Fruit fly (Drosophila melanogaster) whole organism, embryonic: ENCODE data around the gene unc-13.
A peak's percentile ranks its signal among the peaks of the same experiment; 100 is the strongest.

Source experiments
- Atf3 ChIP-seq: fragments of 200-800 bp; sonication (Bioruptor generic); optimal IDR thresholded peaks from 3 replicates; lab custom pipeline; 2016; ENCODE audit warnings: missing biosample characterization, missing genetic modification characterization
- Bgb ChIP-seq: fragments of 200-800 bp; sonication (Bioruptor generic); IDR thresholded peaks from 2 replicates; pipeline ENCODE4 v1.3.6; 2022; ENCODE audit warnings: missing biosample characterization, missing genetic modification characterization; ENCODE audit not compliant: partially characterized antibody
- Blimp-1 ChIP-seq: fragments of 200-800 bp; sonication (Bioruptor generic); optimal IDR thresholded peaks from 3 replicates; lab custom pipeline; 2018; ENCODE audit warnings: missing biosample characterization, missing genetic modification characterization, mild to moderate bottlenecking, moderate library complexity, missing genetic modification reagents
- C15 ChIP-seq: fragments of 200-800 bp; sonication (Bioruptor generic); IDR thresholded peaks from 3 replicates; pipeline ENCODE4 v1.3.6; 2022; ENCODE audit warnings: missing biosample characterization, missing genetic modification characterization
- CG10147 ChIP-seq: fragments of 200-800 bp; sonication (Bioruptor generic); optimal IDR thresholded peaks from 2 replicates; lab custom pipeline; 2019; ENCODE audit warnings: missing biosample characterization, mild to moderate bottlenecking, missing genetic modification characterization, moderate library complexity
- CG10462 ChIP-seq: fragments of 200-800 bp; sonication (Bioruptor generic); optimal IDR thresholded peaks from 2 replicates; lab custom pipeline; 2016; ENCODE audit warnings: missing biosample characterization, missing genetic modification characterization
- CG10565 ChIP-seq: fragments of 200-800 bp; sonication (Bioruptor generic); optimal IDR thresholded peaks from 3 replicates; lab custom pipeline; 2016; ENCODE audit warnings: missing biosample characterization, mild to moderate bottlenecking, missing genetic modification characterization
- CG11093 ChIP-seq: fragments of 200-800 bp; sonication (Bioruptor generic); IDR thresholded peaks from 3 replicates; pipeline ENCODE4 v1.3.6; 2022; ENCODE audit warnings: missing biosample characterization, missing genetic modification characterization
- CG13894 ChIP-seq: fragments of 200-800 bp; sonication (Bioruptor generic); optimal IDR thresholded peaks from 3 replicates; lab custom pipeline; 2018; ENCODE audit warnings: missing biosample characterization, mild to moderate bottlenecking, missing genetic modification characterization, moderate library complexity
- CG15011 ChIP-seq: fragments of 200-800 bp; sonication (Bioruptor generic); optimal IDR thresholded peaks from 3 replicates; lab custom pipeline; 2018; ENCODE audit warnings: missing biosample characterization, mild to moderate bottlenecking, missing genetic modification characterization
- CG17361 ChIP-seq: fragments of 200-800 bp; sonication (Bioruptor generic); IDR thresholded peaks from 3 replicates; pipeline ENCODE4 v1.3.6; 2022; ENCODE audit warnings: missing biosample characterization, missing genetic modification characterization
- CG2678 ChIP-seq: fragments of 200-800 bp; sonication (Bioruptor generic); optimal IDR thresholded peaks from 3 replicates; lab custom pipeline; 2019; ENCODE audit warnings: missing biosample characterization, mild to moderate bottlenecking, missing genetic modification characterization, moderate library complexity
- CG33557 ChIP-seq: fragments of 200-800 bp; sonication (Bioruptor generic); optimal IDR thresholded peaks from 2 replicates; lab custom pipeline; 2019; ENCODE audit warnings: missing biosample characterization, mild to moderate bottlenecking, missing genetic modification characterization, moderate library complexity
- CG3838 ChIP-seq: fragments of 200-800 bp; sonication (Bioruptor generic); optimal IDR thresholded peaks from 3 replicates; lab custom pipeline; 2016; ENCODE audit warnings: missing biosample characterization, missing genetic modification characterization
- CG42726 ChIP-seq: fragments of 200-800 bp; sonication (Bioruptor generic); IDR thresholded peaks from 2 replicates; pipeline ENCODE4 v1.3.6; 2022; ENCODE audit warnings: missing biosample characterization, missing genetic modification characterization; ENCODE audit not compliant: partially characterized antibody
- CG4360 ChIP-seq: fragments of 200-800 bp; sonication (Bioruptor generic); IDR thresholded peaks from 2 replicates; pipeline ENCODE4 v1.3.6; 2022; ENCODE audit warnings: missing biosample characterization, missing genetic modification characterization
- CG4617 ChIP-seq: fragments of 200-800 bp; sonication (Bioruptor generic); optimal IDR thresholded peaks from 3 replicates; lab custom pipeline; 2016; ENCODE audit warnings: missing biosample characterization, missing genetic modification characterization, borderline replicate concordance
- CG8290 ChIP-seq, 3 experiments: fragments of 200-800 bp; sonication (Bioruptor generic); optimal IDR thresholded peaks; 2 replicates each; lab custom pipeline; 2016 to 2019; ENCODE audit warnings: missing biosample characterization in 3 of 3, missing genetic modification characterization in 3 of 3, mild to moderate bottlenecking in 2 of 3, moderate library complexity in 1 of 3
- CG8924 ChIP-seq: fragments of 200-800 bp; optimal IDR thresholded peaks from 3 replicates; lab custom pipeline; 2019; ENCODE audit warnings: missing biosample characterization, mild to moderate bottlenecking, missing genetic modification characterization, moderate library complexity
- CG9437 ChIP-seq: fragments of 200-800 bp; sonication (Bioruptor generic); optimal IDR thresholded peaks from 2 replicates; lab custom pipeline; 2018; ENCODE audit warnings: missing biosample characterization, mild to moderate bottlenecking, missing genetic modification characterization
- Deaf1 ChIP-seq: fragments of 200-800 bp; optimal IDR thresholded peaks from 3 replicates; lab custom pipeline; 2019; ENCODE audit warnings: missing biosample characterization, mild to moderate bottlenecking, missing genetic modification characterization, moderate library complexity
- Dfd ChIP-seq, 2 experiments: fragments of >200 bp; optimal IDR thresholded peaks; 2 replicates each; lab custom pipeline; 2017; ENCODE audit warnings: missing biosample characterization in 2 of 2, missing genetic modification characterization in 2 of 2
- GATAe ChIP-seq: fragments of 200-800 bp; sonication (Bioruptor generic); conservative IDR thresholded peaks from 2 replicates; pipeline ENCODE4 v1.3.6; 2022; ENCODE audit warnings: missing biosample characterization, missing genetic modification characterization
- Gsc ChIP-seq: fragments of 200-800 bp; sonication (Bioruptor generic); IDR thresholded peaks from 2 replicates; pipeline ENCODE4 v1.3.6; 2022; ENCODE audit warnings: missing biosample characterization, missing genetic modification characterization
- H15 ChIP-seq: fragments of 200-800 bp; sonication (Bioruptor generic); IDR thresholded peaks from 3 replicates; pipeline ENCODE4 v1.3.6; 2022; ENCODE audit warnings: missing biosample characterization, missing genetic modification characterization
- HmgD ChIP-seq: fragments of 200-800 bp; sonication (Bioruptor generic); optimal IDR thresholded peaks from 3 replicates; lab custom pipeline; 2016; ENCODE audit warnings: missing biosample characterization, missing genetic modification characterization
- NC2α ChIP-seq: fragments of 200-800 bp; sonication (Bioruptor generic); optimal IDR thresholded peaks from 2 replicates; lab custom pipeline; 2016; ENCODE audit warnings: missing biosample characterization, missing genetic modification characterization
- Opbp ChIP-seq: fragments of 200-800 bp; sonication (Bioruptor generic); IDR thresholded peaks from 3 replicates; pipeline ENCODE4 v1.3.6; 2022; ENCODE audit warnings: missing biosample characterization, missing genetic modification characterization; ENCODE audit not compliant: partially characterized antibody
- Optix ChIP-seq: fragments of 200-800 bp; sonication (Bioruptor generic); IDR thresholded peaks from 3 replicates; pipeline ENCODE4 v1.3.6; 2022; ENCODE audit warnings: missing biosample characterization, missing genetic modification characterization
- Sry-δ ChIP-seq: fragments of 200-800 bp; sonication (Bioruptor generic); optimal IDR thresholded peaks from 2 replicates; lab custom pipeline; 2016; ENCODE audit warnings: missing biosample characterization, missing genetic modification characterization
- ap ChIP-seq: fragments of 200-800 bp; sonication (Bioruptor generic); IDR thresholded peaks from 2 replicates; pipeline ENCODE4 v1.3.6; 2022; ENCODE audit warnings: missing biosample characterization, missing genetic modification characterization
- az2 ChIP-seq: fragments of 200-800 bp; sonication (Bioruptor generic); optimal IDR thresholded peaks from 3 replicates; lab custom pipeline; 2016; ENCODE audit warnings: missing biosample characterization, missing genetic modification characterization
- bbx ChIP-seq: fragments of 200-800 bp; sonication (Bioruptor generic); IDR thresholded peaks from 2 replicates; pipeline ENCODE4 v1.3.6; 2022; ENCODE audit warnings: missing biosample characterization, missing genetic modification characterization; ENCODE audit not compliant: partially characterized antibody
- btn ChIP-seq: fragments of 200-800 bp; sonication (Bioruptor generic); optimal IDR thresholded peaks from 2 replicates; lab custom pipeline; 2016; ENCODE audit warnings: missing biosample characterization, missing genetic modification characterization
- crol ChIP-seq: fragments of 200-800 bp; sonication (Bioruptor generic); IDR thresholded peaks from 2 replicates; pipeline ENCODE4 v1.3.6; 2022; ENCODE audit warnings: missing biosample characterization, missing genetic modification characterization
- dati ChIP-seq: fragments of 200-800 bp; sonication (Bioruptor generic); IDR thresholded peaks from 2 replicates; pipeline ENCODE4 v1.3.6; 2022; ENCODE audit warnings: missing biosample characterization, missing genetic modification characterization
- ewg ChIP-seq: fragments of 200-800 bp; sonication (Bioruptor generic); optimal IDR thresholded peaks from 3 replicates; lab custom pipeline; 2017; ENCODE audit warnings: mild to moderate bottlenecking, missing biosample characterization, missing genetic modification reagents, missing genetic modification characterization
- ftz-f1 ChIP-seq: fragments of 200-800 bp; sonication (Bioruptor generic); optimal IDR thresholded peaks from 2 replicates; lab custom pipeline; 2016; ENCODE audit warnings: missing biosample characterization, missing genetic modification characterization
- gsb ChIP-seq: fragments of 200-800 bp; sonication (Bioruptor generic); IDR thresholded peaks from 2 replicates; pipeline ENCODE4 v1.3.6; 2022; ENCODE audit warnings: missing biosample characterization, missing genetic modification characterization
- gsb-n ChIP-seq: fragments of 200-800 bp; sonication (Bioruptor generic); optimal IDR thresholded peaks from 3 replicates; lab custom pipeline; 2018; ENCODE audit warnings: missing biosample characterization, mild to moderate bottlenecking, missing genetic modification characterization
- lmd ChIP-seq: fragments of 200-800 bp; sonication (Bioruptor generic); IDR thresholded peaks from 2 replicates; pipeline ENCODE4 v1.3.6; 2022; ENCODE audit warnings: missing biosample characterization, missing genetic modification characterization
- onecut ChIP-seq: fragments of 200-800 bp; sonication (Bioruptor generic); IDR thresholded peaks from 2 replicates; pipeline ENCODE4 v1.3.6; 2022; ENCODE audit warnings: missing biosample characterization, missing genetic modification characterization
- pita ChIP-seq: fragments of 200-800 bp; sonication (Bioruptor generic); optimal IDR thresholded peaks from 2 replicates; lab custom pipeline; 2017; ENCODE audit warnings: missing biosample characterization, mild to moderate bottlenecking, missing genetic modification characterization
- pum ChIP-seq: fragments of 200-800 bp; sonication (Bioruptor generic); optimal IDR thresholded peaks from 2 replicates; lab custom pipeline; 2016; ENCODE audit warnings: missing biosample characterization, missing genetic modification characterization
- sd ChIP-seq: fragments of 200-800 bp; sonication (Bioruptor generic); optimal IDR thresholded peaks from 3 replicates; lab custom pipeline; 2018; ENCODE audit warnings: missing biosample characterization, mild to moderate bottlenecking, missing genetic modification characterization, moderate library complexity
- sob ChIP-seq: fragments of 200-800 bp; sonication (Bioruptor generic); IDR thresholded peaks from 2 replicates; pipeline ENCODE4 v1.3.6; 2022; ENCODE audit warnings: missing biosample characterization, missing genetic modification characterization
- tgo ChIP-seq: fragments of 200-800 bp; sonication (Bioruptor generic); IDR thresholded peaks from 3 replicates; pipeline ENCODE4 v1.3.6; 2022; ENCODE audit warnings: missing biosample characterization, missing genetic modification characterization
- tll ChIP-seq, 2 experiments: fragments of 200-800 bp in 1 of 2; fragments of >200 bp in 1 of 2; sonication (Bioruptor generic) in 1 of 2; optimal IDR thresholded peaks; 2 replicates each; lab custom pipeline; 2017 to 2019; ENCODE audit warnings: missing biosample characterization in 2 of 2, missing genetic modification characterization in 2 of 2, mild to moderate bottlenecking in 1 of 2, moderate library complexity in 1 of 2
- tna ChIP-seq: fragments of 200-800 bp; sonication (Bioruptor generic); IDR thresholded peaks from 2 replicates; pipeline ENCODE4 v1.3.6; 2022; ENCODE audit warnings: missing biosample characterization, missing genetic modification characterization; ENCODE audit not compliant: partially characterized antibody

unc-13 gene

DNA sequence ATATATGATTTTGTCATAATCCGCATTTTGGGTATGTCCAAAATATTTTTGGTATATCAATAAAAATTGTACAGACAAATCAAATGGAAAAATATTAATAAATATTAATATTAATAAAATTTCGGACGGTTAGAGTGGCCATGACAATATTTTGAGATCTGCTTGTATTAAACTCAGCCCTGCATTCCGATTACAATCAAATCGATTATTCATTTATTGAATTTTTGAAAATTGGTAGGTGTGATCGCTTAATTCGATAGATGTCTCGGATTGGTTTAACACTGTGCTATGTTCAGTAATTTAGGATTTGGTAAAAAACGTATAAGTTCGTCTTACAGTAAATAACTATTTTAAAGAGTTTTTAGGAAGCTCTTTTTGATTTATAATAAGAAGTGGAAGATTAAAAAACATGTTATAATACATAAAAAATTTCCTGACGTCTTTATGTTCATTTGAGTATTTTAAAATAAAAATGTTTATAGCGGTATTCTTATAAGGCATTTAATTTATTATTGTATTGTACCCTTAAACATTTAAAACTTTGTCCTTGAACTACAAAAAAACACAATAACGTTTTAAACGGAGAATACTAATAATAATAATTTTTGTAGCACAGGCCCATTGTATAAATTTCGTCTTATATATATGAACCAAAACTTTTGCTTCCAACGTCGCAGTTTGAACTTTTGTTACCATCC lies 77.1 kb downstream of the unc-13 start:
- TF ChIP-seq Optix (GFP tag; lab: Robert Waterston, UW): no peak
- no peak for TF ChIP-seq gsb (GFP tag; lab: Robert Waterston, UW)
- no peak for TF ChIP-seq ftz-f1 (GFP tag; lab: Kevin White, UChicago)
- TF ChIP-seq Sry-δ (GFP tag; lab: Kevin White, UChicago): peak; percentile 41
- no peak for TF ChIP-seq CG42726 (GFP tag; lab: Robert Waterston, UW)
- peak; percentile 17 for TF ChIP-seq HmgD (GFP tag; lab: Kevin White, UChicago)
- TF ChIP-seq sob (GFP tag; lab: Robert Waterston, UW): no peak
- TF ChIP-seq btn (GFP tag; lab: Kevin White, UChicago): no peak
- TF ChIP-seq Atf3 (GFP tag; lab: Kevin White, UChicago): no peak
- no peak for TF ChIP-seq H15 (GFP tag; lab: Robert Waterston, UW)
- TF ChIP-seq CG8290 (GFP tag; optimal IDR thresholded peaks at IDR 0.05; lab: Kevin White, UChicago): peak; percentile 88
- peak in 1 of 2 experiments; percentile 80 for TF ChIP-seq CG8290 (tag; optimal IDR thresholded peaks at IDR 0.05; lab: Kevin White, UChicago)
- no peak for TF ChIP-seq Dfd (GFP tag; optimal IDR thresholded peaks at IDR 0.05; lab: Kevin White, UChicago)
- TF ChIP-seq bbx (GFP tag; lab: Robert Waterston, UW): peak; percentile 72
- no peak for TF ChIP-seq ap
- TF ChIP-seq tgo (GFP tag; lab: Robert Waterston, UW): no peak
- TF ChIP-seq dati (GFP tag; lab: Robert Waterston, UW): no peak
- peak; percentile 63 for TF ChIP-seq Bgb (GFP tag; lab: Robert Waterston, UW)
- no peak for TF ChIP-seq ewg (GFP tag; lab: Kevin White, UChicago)
- TF ChIP-seq Gsc (GFP tag; lab: Robert Waterston, UW): no peak
- no peak for TF ChIP-seq CG4617 (GFP tag; lab: Kevin White, UChicago)
- TF ChIP-seq CG2678 (tag; lab: Kevin White, UChicago): no peak
- TF ChIP-seq NC2α (GFP tag; lab: Kevin White, UChicago): no peak
- TF ChIP-seq CG4360: no peak
- TF ChIP-seq CG17361 (GFP tag; lab: Robert Waterston, UW): 0 out of 3 replicates have a peak, but pooled peaks have one; percentile 34
- TF ChIP-seq CG10565 (GFP tag; lab: Kevin White, UChicago): no peak
- no peak for TF ChIP-seq Deaf1 (tag; lab: Kevin White, UChicago)
- TF ChIP-seq GATAe (GFP tag; lab: Robert Waterston, UW): no peak
- TF ChIP-seq CG33557 (GFP tag; lab: Kevin White, UChicago): no peak
- peak; percentile 46; the same call in 1 of the 2 replicates for TF ChIP-seq onecut (GFP tag; lab: Robert Waterston, UW)
- TF ChIP-seq CG8924 (tag; lab: Kevin White, UChicago): peak; percentile 39
- no peak for TF ChIP-seq Blimp-1 (GFP tag; lab: Kevin White, UChicago)
- TF ChIP-seq CG10462 (GFP tag; lab: Kevin White, UChicago): no peak
- TF ChIP-seq tna (GFP tag; lab: Robert Waterston, UW): no peak
- TF ChIP-seq CG15011 (GFP tag; lab: Kevin White, UChicago): no peak
- no peak for TF ChIP-seq CG11093 (GFP tag; lab: Robert Waterston, UW)
- TF ChIP-seq CG13894 (tag; lab: Kevin White, UChicago): peak; percentile 38
- TF ChIP-seq gsb-n: no peak
- peak; percentile 30 for TF ChIP-seq CG9437 (GFP tag; lab: Kevin White, UChicago)
- TF ChIP-seq az2: no peak
- TF ChIP-seq sd: peak; percentile 52
- TF ChIP-seq pita (GFP tag; lab: Kevin White, UChicago): peak; percentile 76
- TF ChIP-seq CG10147 (GFP tag; lab: Kevin White, UChicago): no peak
- no peak for TF ChIP-seq pum (GFP tag; lab: Kevin White, UChicago)
- TF ChIP-seq tll (GFP tag; optimal IDR thresholded peaks at IDR 0.05; lab: Kevin White, UChicago): no peak
- no peak for TF ChIP-seq crol (GFP tag; lab: Robert Waterston, UW)
- no peak for TF ChIP-seq CG3838 (GFP tag; lab: Kevin White, UChicago)
- peak; percentile 61; the same call in 2 of the 3 replicates for TF ChIP-seq Opbp
- no peak for TF ChIP-seq C15
- TF ChIP-seq lmd: no peak
